Worm (Caenorhabditis elegans): ENCODE results near the gene igcm-1.

igcm-1 gene

DNA sequence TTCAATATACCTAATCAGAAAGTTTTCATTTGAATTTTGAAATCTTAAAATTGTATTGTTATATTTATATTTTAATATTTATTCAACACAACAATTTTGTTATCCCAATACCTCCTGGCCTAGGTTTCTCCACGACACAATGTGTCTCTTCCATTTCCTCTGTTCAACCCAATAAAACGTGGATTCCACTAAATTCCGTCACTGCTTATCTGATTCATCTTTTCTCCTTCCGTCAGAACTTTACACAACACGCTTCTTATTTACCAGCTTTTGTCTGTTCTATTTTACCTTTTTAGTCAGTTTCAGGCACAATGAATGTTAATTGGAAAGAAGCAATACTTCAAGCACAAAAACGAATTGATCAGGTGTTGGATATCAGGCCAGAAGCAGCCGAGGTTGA, 16.8 kb downstream of the igcm-1 start, which contains the start of gene F39H12.1:
F39H12.1 (plus strand) TSS at position 301 of the 400 bp plus-strand sequence.
- no peak for TF ChIP-seq ceh-6 (GFP tag; optimal IDR thresholded peaks at IDR 0.05)
- no peak for TF ChIP-seq T23F11.4 (GFP tag; optimal IDR thresholded peaks at IDR 0.05)
- TF ChIP-seq rnt-1 (tag; optimal IDR thresholded peaks at IDR 0.05), result no peak
- TF ChIP-seq hlh-15 (tag; optimal IDR thresholded peaks at IDR 0.05), result no peak
- TF ChIP-seq ceh-30 (tag; optimal IDR thresholded peaks at IDR 0.05), result no peak
- no peak for TF ChIP-seq eyg-1 (tag; optimal IDR thresholded peaks at IDR 0.05)
- TF ChIP-seq che-1 (tag; optimal IDR thresholded peaks at IDR 0.05), result no peak
- no peak for TF ChIP-seq ama-1 (optimal IDR thresholded peaks at IDR 0.05)
- TF ChIP-seq K02D7.2 (tag; optimal IDR thresholded peaks at IDR 0.05), result no peak
- no peak for TF ChIP-seq ceh-2 (tag; optimal IDR thresholded peaks at IDR 0.05)
- TF ChIP-seq pha-2 (tag; optimal IDR thresholded peaks at IDR 0.05), result no peak
- TF ChIP-seq nfya-1 (tag; optimal IDR thresholded peaks at IDR 0.05), result no peak
- TF ChIP-seq ceh-48 (tag; optimal IDR thresholded peaks at IDR 0.05), result no peak
- TF ChIP-seq hlh-30 (tag; optimal IDR thresholded peaks at IDR 0.05; ENCODE audit: insufficient read depth), result no peak
- no peak for TF ChIP-seq ref-2 (tag; optimal IDR thresholded peaks at IDR 0.05)
- no peak for TF ChIP-seq gmeb-2 (tag; optimal IDR thresholded peaks at IDR 0.05)

ce11 chrX:830185-830584, 21.1 kb downstream of the igcm-1 start:
- TF ChIP-seq elt-2 (tag; optimal IDR thresholded peaks at IDR 0.05), result no peak
- no peak for TF ChIP-seq ceh-34 (tag; optimal IDR thresholded peaks at IDR 0.05)
- no peak for TF ChIP-seq hlh-8 (tag; optimal IDR thresholded peaks at IDR 0.05)
- TF ChIP-seq nhr-232 (tag; optimal IDR thresholded peaks at IDR 0.05), result no peak
- TF ChIP-seq K09A11.1 (tag; optimal IDR thresholded peaks at IDR 0.05; ENCODE audit: insufficient read depth), result no peak
- no peak for TF ChIP-seq pha-4 (tag; optimal IDR thresholded peaks at IDR 0.05)
- no peak for TF ChIP-seq che-1 (tag; optimal IDR thresholded peaks at IDR 0.05)
- no peak for TF ChIP-seq tbx-7 (tag; optimal IDR thresholded peaks at IDR 0.05)
- no peak for TF ChIP-seq pax-1 (tag; optimal IDR thresholded peaks at IDR 0.05)
- TF ChIP-seq tbx-2 (tag; optimal IDR thresholded peaks at IDR 0.05), result no peak
- no peak for TF ChIP-seq nfya-1 (tag; optimal IDR thresholded peaks at IDR 0.05)
- no peak for TF ChIP-seq odd-2 (tag; optimal IDR thresholded peaks at IDR 0.05)

DNA sequence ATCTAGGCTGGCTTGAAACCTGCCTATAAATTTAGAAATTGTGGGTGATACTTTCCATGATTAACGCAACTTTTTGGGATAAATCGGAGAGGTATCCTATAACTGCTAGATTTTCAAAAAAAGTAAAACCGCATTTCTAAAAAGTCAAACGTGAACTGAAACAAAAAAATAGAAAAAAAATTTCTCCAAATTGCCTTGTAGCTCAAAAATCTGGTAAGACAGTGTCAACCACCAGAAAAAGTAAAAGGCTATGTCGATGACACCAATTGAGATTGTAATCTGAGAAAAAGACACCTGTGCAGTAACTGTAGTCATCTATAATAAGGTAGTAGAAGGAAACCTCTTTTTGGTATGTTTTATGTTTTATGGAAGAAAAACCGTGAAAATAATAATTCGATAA, 22.7 kb downstream of the igcm-1 start, which contains the start of gene wdr-54:
wdr-54 (plus strand) TSS at position 301 of the 400 bp plus-strand sequence.
- TF ChIP-seq ceh-34 (tag; optimal IDR thresholded peaks at IDR 0.05) (no peak), pha-4 (tag; optimal IDR thresholded peaks at IDR 0.05) (no peak), rnt-1 (tag; optimal IDR thresholded peaks at IDR 0.05) (no peak), pha-2 (tag; optimal IDR thresholded peaks at IDR 0.05) (no peak), ceh-2 (tag; optimal IDR thresholded peaks at IDR 0.05) (no peak)

- TF ChIP-seq ceh-6 (GFP tag; optimal IDR thresholded peaks at IDR 0.05), result no peak
- peak; percentile 35 for TF ChIP-seq ref-2 (tag; optimal IDR thresholded peaks at IDR 0.05)
- TF ChIP-seq ceh-22 (tag; optimal IDR thresholded peaks at IDR 0.05), result no peak
- TF ChIP-seq pha-2 (tag; optimal IDR thresholded peaks at IDR 0.05), result no peak
- TF ChIP-seq sdc-2 (tag; optimal IDR thresholded peaks at IDR 0.05), result peak; percentile 58
- no peak for TF ChIP-seq hlh-15 (tag; optimal IDR thresholded peaks at IDR 0.05)
- peak; percentile 36 for TF ChIP-seq ceh-34 (tag; optimal IDR thresholded peaks at IDR 0.05)
- TF ChIP-seq C38D4.7 (GFP tag; optimal IDR thresholded peaks at IDR 0.05), result no peak
- peak; percentile 25 for TF ChIP-seq ceh-14 (tag; optimal IDR thresholded peaks at IDR 0.05)
- peak; percentile 6 for TF ChIP-seq ceh-19 (GFP tag; optimal IDR thresholded peaks at IDR 0.05)
- TF ChIP-seq unc-55 (GFP tag; optimal IDR thresholded peaks at IDR 0.05), result peak; percentile 74
- peak; percentile 94 for TF ChIP-seq unc-42 (tag; optimal IDR thresholded peaks at IDR 0.05)
- no peak for TF ChIP-seq lim-6 (tag; optimal IDR thresholded peaks at IDR 0.05)
- peak; percentile 6 for TF ChIP-seq pros-1 (tag; optimal IDR thresholded peaks at IDR 0.05)
- TF ChIP-seq che-1 (tag; optimal IDR thresholded peaks at IDR 0.05), result no peak
- no peak for TF ChIP-seq fkh-6 (tag; optimal IDR thresholded peaks at IDR 0.05)
- TF ChIP-seq nfya-1 (tag; optimal IDR thresholded peaks at IDR 0.05), result peak; percentile 65
- peak; percentile 72 for TF ChIP-seq dve-1 (tag; optimal IDR thresholded peaks at IDR 0.05)
- no peak for TF ChIP-seq pha-4 (tag; optimal IDR thresholded peaks at IDR 0.05)
- TF ChIP-seq Y22D7AL.16 (tag; optimal IDR thresholded peaks at IDR 0.05), result no peak
- TF ChIP-seq fkh-10 (GFP tag; optimal IDR thresholded peaks at IDR 0.05), result no peak
- no peak for TF ChIP-seq mec-3 (tag; optimal IDR thresholded peaks at IDR 0.05; ENCODE audit: borderline replicate concordance)
- no peak for TF ChIP-seq C08G9.2 (tag; optimal IDR thresholded peaks at IDR 0.05)
- peak; percentile 70 for TF ChIP-seq ceh-31 (tag; optimal IDR thresholded peaks at IDR 0.05)
- no peak for TF ChIP-seq fax-1 (tag; optimal IDR thresholded peaks at IDR 0.05)
- TF ChIP-seq tbx-2 (tag; optimal IDR thresholded peaks at IDR 0.05), result peak; percentile 78
- TF ChIP-seq odd-2 (tag; optimal IDR thresholded peaks at IDR 0.05), result no peak
- TF ChIP-seq ceh-18 (tag; optimal IDR thresholded peaks at IDR 0.05), result peak; percentile 51
- TF ChIP-seq nhr-11 (tag; optimal IDR thresholded peaks at IDR 0.05), result no peak
- no peak for TF ChIP-seq ceh-48 (tag; optimal IDR thresholded peaks at IDR 0.05)
- peak; percentile 9 for TF ChIP-seq rnt-1 (tag; optimal IDR thresholded peaks at IDR 0.05)
- no peak for TF ChIP-seq pat-9 (tag; optimal IDR thresholded peaks at IDR 0.05)
Measured at ce11 chrX:827502-827901, 23.8 kb downstream of the igcm-1 start.

All from whole organism, late embryonic.